Worm (Caenorhabditis elegans) whole organism, L4 larva: ENCODE measurements around the gene fndc-1.

Experiments
- D1046.2 ChIP-seq: fragments of 200-800 bp; sonication (Bioruptor generic); IDR thresholded peaks from 2 replicates; pipeline ENCODE4 v1.3.6; 2022; ENCODE audit warnings: missing genetic modification characterization, missing compliant biosample characterization
- F10B5.3 ChIP-seq: sonication (generic microtip); optimal IDR thresholded peaks from 2 replicates; lab custom pipeline; 2016; ENCODE audit warnings: mild to moderate bottlenecking, missing genetic modification characterization, missing compliant biosample characterization
- F26F4.8 ChIP-seq: fragments of 200-800 bp; sonication (Bioruptor generic); conservative IDR thresholded peaks from 2 replicates; pipeline ENCODE4 v1.3.6; 2022; ENCODE audit warnings: missing genetic modification characterization, missing compliant biosample characterization
- F44E2.7 ChIP-seq: fragments of 200-800 bp; sonication (Bioruptor generic); IDR thresholded peaks from 2 replicates; pipeline ENCODE4 v2.1.2; 2022; ENCODE audit warnings: missing genetic modification characterization, missing compliant biosample characterization
- T26A8.4 ChIP-seq: fragments of 200-800 bp; sonication (Bioruptor generic); IDR thresholded peaks from 2 replicates; pipeline ENCODE4 v1.3.6; 2022; ENCODE audit warnings: missing genetic modification characterization, missing compliant biosample characterization
- Y105C5A.15 ChIP-seq: fragments of 200-800 bp; sonication (Bioruptor generic); IDR thresholded peaks from 2 replicates; pipeline ENCODE4 v1.3.6; 2022; ENCODE audit warnings: missing genetic modification characterization, missing compliant biosample characterization
- aha-1 ChIP-seq: fragments of 150-350 bp; peaks from one replicate; lab custom pipeline; 2014; ENCODE audit warnings: missing biosample characterization, missing genetic modification characterization
- aly-2 ChIP-seq: sonication (generic microtip); optimal IDR thresholded peaks from 2 replicates; lab custom pipeline; 2018; ENCODE audit warnings: missing biosample characterization, missing genetic modification characterization
- ama-1 ChIP-seq: fragments of 150-350 bp; optimal IDR thresholded peaks from 2 replicates; lab custom pipeline; 2014; ENCODE audit warnings: inconsistent platforms, mixed read lengths
- attf-4 ChIP-seq: sonication (generic microtip); optimal IDR thresholded peaks from 3 replicates; lab custom pipeline; 2017; ENCODE audit warnings: missing biosample characterization, missing genetic modification characterization
- ceh-82 ChIP-seq: sonication (generic microtip); optimal IDR thresholded peaks from 2 replicates; lab custom pipeline; 2017; ENCODE audit warnings: missing biosample characterization, missing genetic modification characterization
- ces-1 ChIP-seq: fragments of 150-350 bp; sonication (generic microtip); optimal IDR thresholded peaks from 4 replicates; lab custom pipeline; 2014; ENCODE audit warnings: missing biosample characterization, missing genetic modification reagents, missing genetic modification characterization
- daf-12 ChIP-seq: fragments of 150-350 bp; optimal IDR thresholded peaks from 2 replicates; lab custom pipeline; 2014; ENCODE audit warnings: missing biosample characterization, missing genetic modification reagents, missing genetic modification characterization
- daf-19 ChIP-seq: fragments of 200-800 bp; sonication (Bioruptor generic); conservative IDR thresholded peaks from 2 replicates; pipeline ENCODE4 v1.3.6; 2022; ENCODE audit warnings: missing genetic modification characterization, missing compliant biosample characterization
- dmd-6 ChIP-seq: fragments of 200-800 bp; sonication (Bioruptor generic); IDR thresholded peaks from 2 replicates; pipeline ENCODE4 v1.3.6; 2022; ENCODE audit warnings: missing genetic modification reagents, missing genetic modification characterization, missing compliant biosample characterization
- dmd-8 ChIP-seq: fragments of 200-800 bp; sonication (Bioruptor generic); IDR thresholded peaks from 2 replicates; pipeline ENCODE4 v1.3.6; 2022; ENCODE audit warnings: missing genetic modification characterization, missing compliant biosample characterization
- dmd-9 ChIP-seq: fragments of 200-800 bp; sonication (Bioruptor generic); IDR thresholded peaks from 2 replicates; pipeline ENCODE4 v1.3.6; 2022; ENCODE audit warnings: missing genetic modification reagents, missing genetic modification characterization, missing compliant biosample characterization
- egl-27 ChIP-seq: sonication (generic microtip); optimal IDR thresholded peaks from 3 replicates; lab custom pipeline; 2017; ENCODE audit warnings: missing biosample characterization, missing genetic modification reagents, missing genetic modification characterization
- egl-43 ChIP-seq: fragments of 200-800 bp; sonication (Bioruptor generic); IDR thresholded peaks from 2 replicates; pipeline ENCODE4 v1.3.6; 2022; ENCODE audit warnings: missing genetic modification reagents, missing genetic modification characterization, missing compliant biosample characterization
- hlh-11 ChIP-seq: fragments of 200-800 bp; sonication (Bioruptor generic); optimal IDR thresholded peaks from 2 replicates; lab custom pipeline; 2018; ENCODE audit warnings: mild to moderate bottlenecking, missing genetic modification characterization, missing compliant biosample characterization
- hmg-1.1 ChIP-seq: fragments of 200-800 bp; sonication (Bioruptor generic); IDR thresholded peaks from 2 replicates; pipeline ENCODE4 v1.3.6; 2022; ENCODE audit warnings: missing genetic modification reagents, missing genetic modification characterization, missing compliant biosample characterization
- lim-7 ChIP-seq: fragments of 200-800 bp; sonication (Bioruptor generic); IDR thresholded peaks from 2 replicates; pipeline ENCODE4 v1.3.6; 2022; ENCODE audit warnings: missing genetic modification characterization, missing compliant biosample characterization
- lin-15B ChIP-seq: fragments of 150-350 bp; sonication (generic microtip); optimal IDR thresholded peaks from 3 replicates; lab custom pipeline; 2014; ENCODE audit warnings: missing biosample characterization, missing genetic modification characterization
- lin-29 ChIP-seq: fragments of 200-800 bp; sonication (Bioruptor generic); IDR thresholded peaks from 2 replicates; pipeline ENCODE4 v1.3.6; 2022; ENCODE audit warnings: missing genetic modification reagents, missing genetic modification characterization, missing compliant biosample characterization
- lin-38 ChIP-seq: fragments of 200-800 bp; sonication (Bioruptor generic); IDR thresholded peaks from 2 replicates; pipeline ENCODE4 v1.3.6; 2022; ENCODE audit warnings: missing genetic modification reagents, missing genetic modification characterization, missing compliant biosample characterization
- madf-5 ChIP-seq, 2 experiments: fragments of 200-800 bp; sonication (Bioruptor generic); IDR thresholded peaks; 2 replicates each; pipeline ENCODE4 v1.3.6; 2022; ENCODE audit warnings: missing compliant biosample characterization in 2 of 2, missing genetic modification characterization in 2 of 2
- mdl-1 ChIP-seq, 2 experiments: fragments of 150-350 bp in 1 of 2; sonication (generic microtip) in 1 of 2; optimal IDR thresholded peaks; 2 replicates each; lab custom pipeline; 2014 to 2017; ENCODE audit warnings: missing biosample characterization in 2 of 2, missing genetic modification characterization in 2 of 2
- mep-1 ChIP-seq: fragments of 150-350 bp; sonication (generic microtip); optimal IDR thresholded peaks from 3 replicates; lab custom pipeline; 2014; ENCODE audit warnings: missing biosample characterization, missing genetic modification characterization
- mxl-2 ChIP-seq: fragments of 200-800 bp; sonication (Bioruptor generic); conservative IDR thresholded peaks from 2 replicates; pipeline ENCODE4 v1.3.6; 2022; ENCODE audit warnings: missing genetic modification reagents, missing genetic modification characterization, missing compliant biosample characterization
- nhr-28 ChIP-seq: fragments of 150-350 bp; optimal IDR thresholded peaks from 2 replicates; lab custom pipeline; 2014; ENCODE audit warnings: missing biosample characterization, missing genetic modification characterization
- nhr-41 ChIP-seq: fragments of 200-800 bp; sonication (Bioruptor generic); IDR thresholded peaks from 2 replicates; pipeline ENCODE4 v1.3.6; 2022; ENCODE audit warnings: missing genetic modification reagents, missing genetic modification characterization, missing compliant biosample characterization
- nhr-42 ChIP-seq: fragments of 200-800 bp; sonication (Bioruptor generic); IDR thresholded peaks from 2 replicates; pipeline ENCODE4 v1.3.6; 2022; ENCODE audit warnings: missing genetic modification characterization, missing compliant biosample characterization
- nhr-48 ChIP-seq: sonication (generic microtip); optimal IDR thresholded peaks from 2 replicates; lab custom pipeline; 2016; ENCODE audit warnings: mild to moderate bottlenecking, missing genetic modification characterization, missing compliant biosample characterization
- pha-4 ChIP-seq, 2 experiments: fragments of 150-350 bp in 1 of 2; fragments of 200-800 bp in 1 of 2; sonication (Bioruptor generic) in 1 of 2; IDR thresholded peaks in 1 of 2; optimal IDR thresholded peaks in 1 of 2; 2 replicates each; pipeline versions ENCODE4 v1.3.6 to Lab custom; 2014 to 2022; ENCODE audit warnings: missing genetic modification characterization in 2 of 2, missing genetic modification reagents in 2 of 2, missing biosample characterization in 1 of 2, missing compliant biosample characterization in 1 of 2
- saeg-2 ChIP-seq: fragments of 200-800 bp; sonication (Bioruptor generic); IDR thresholded peaks from 2 replicates; pipeline ENCODE4 v1.3.6; 2022; ENCODE audit warnings: missing genetic modification reagents, missing genetic modification characterization, missing compliant biosample characterization
- set-16 ChIP-seq: fragments of 200-800 bp; sonication (Bioruptor generic); IDR thresholded peaks from 2 replicates; pipeline ENCODE4 v1.3.6; 2022; ENCODE audit warnings: missing genetic modification reagents, missing genetic modification characterization, missing compliant biosample characterization
- snpc-1.2 ChIP-seq: fragments of 200-800 bp; sonication (Bioruptor generic); IDR thresholded peaks from 2 replicates; pipeline ENCODE4 v1.3.6; 2022; ENCODE audit warnings: missing genetic modification reagents, missing genetic modification characterization, missing compliant biosample characterization
- snpc-4 ChIP-seq: fragments of 150-350 bp; optimal IDR thresholded peaks from 2 replicates; lab custom pipeline; 2014; ENCODE audit warnings: missing biosample characterization, missing genetic modification characterization
- spr-1 ChIP-seq: sonication (generic microtip); optimal IDR thresholded peaks from 2 replicates; lab custom pipeline; 2016; ENCODE audit warnings: mild to moderate bottlenecking, missing genetic modification characterization, missing compliant biosample characterization
- spr-3 ChIP-seq: fragments of 200-800 bp; sonication (Bioruptor generic); optimal IDR thresholded peaks from 2 replicates; lab custom pipeline; 2018; ENCODE audit warnings: mild to moderate bottlenecking, missing genetic modification characterization, missing compliant biosample characterization
- tra-1 ChIP-seq: fragments of 200-800 bp; sonication (Bioruptor generic); IDR thresholded peaks from 2 replicates; pipeline ENCODE4 v1.3.6; 2022; ENCODE audit warnings: missing genetic modification reagents, missing genetic modification characterization, missing compliant biosample characterization
- zfp-3 ChIP-seq: fragments of 200-800 bp; sonication (Bioruptor generic); conservative IDR thresholded peaks from 2 replicates; pipeline ENCODE4 v1.3.6; 2022; ENCODE audit warnings: missing genetic modification reagents, missing genetic modification characterization, missing compliant biosample characterization
- zip-2 ChIP-seq: fragments of 150-350 bp; optimal IDR thresholded peaks from 2 replicates; lab custom pipeline; 2014; ENCODE audit warnings: missing biosample characterization, missing genetic modification characterization

The fndc-1 gene

DNA sequence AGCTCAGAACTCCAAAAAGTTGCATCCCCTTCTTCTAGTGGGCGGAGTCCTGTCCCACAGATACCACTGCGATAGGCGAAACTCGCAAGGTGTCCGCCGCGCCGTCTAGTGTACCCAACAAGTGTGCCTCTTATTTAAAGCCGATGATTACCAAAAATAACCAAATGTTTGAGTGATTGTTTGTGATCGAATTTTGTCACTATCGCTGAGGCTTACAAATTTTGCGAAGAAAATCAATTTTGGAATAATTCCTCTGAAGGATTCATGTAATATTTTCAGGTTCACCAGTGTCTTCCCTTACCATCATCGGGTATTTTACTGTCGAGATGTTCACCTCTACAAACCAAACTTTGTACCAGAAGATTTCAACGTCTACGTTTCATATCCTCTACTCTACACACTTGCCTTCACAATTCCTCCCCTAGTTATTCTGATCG lies 13.1 kb downstream of the fndc-1 start (continued):
- no peak for TF ChIP-seq ces-1 (GFP tag; lab: Kevin White, UChicago)
- no peak for TF ChIP-seq D1046.2
- 0 out of 2 replicates have a peak, but pooled peaks have one; percentile 50 for TF ChIP-seq lim-7 (GFP tag; lab: Robert Waterston, UW)
- TF ChIP-seq snpc-1.2 (GFP tag; lab: Robert Waterston, UW): peak; percentile 85
- no peak for TF ChIP-seq F44E2.7
- peak; percentile 66 for TF ChIP-seq spr-1
- peak; percentile 80 for TF ChIP-seq hlh-11
- TF ChIP-seq attf-4 (tag; lab: Kevin White, UChicago): no peak
- TF ChIP-seq F10B5.3 (tag; lab: Kevin White, UChicago): peak; percentile 76
- peak; percentile 77 for TF ChIP-seq pha-4 (GFP tag; IDR thresholded peaks at IDR 0.05; lab: Robert Waterston, UW)
- no peak for TF ChIP-seq pha-4 (tag; optimal IDR thresholded peaks at IDR 0.05; lab: Kevin White, UChicago)
- peak; percentile 49; the same call in 1 of the 2 replicates for TF ChIP-seq saeg-2
- peak; percentile 72 for TF ChIP-seq dmd-6
- TF ChIP-seq nhr-41 (GFP tag; lab: Robert Waterston, UW): 0 out of 2 replicates have a peak, but pooled peaks have one; percentile 26
- peak; percentile 25 for TF ChIP-seq zip-2
- no peak for TF ChIP-seq Y105C5A.15 (GFP tag; lab: Robert Waterston, UW)
- TF ChIP-seq zfp-3 (GFP tag; lab: Robert Waterston, UW): no peak
- no peak for TF ChIP-seq lin-29 (GFP tag; lab: Robert Waterston, UW)
- no peak for TF ChIP-seq dmd-9 (GFP tag; lab: Robert Waterston, UW)
- TF ChIP-seq madf-5 (GFP tag; IDR thresholded peaks at IDR 0.05; lab: Robert Waterston, UW): no peak
- peak; percentile 59 for TF ChIP-seq spr-3 (GFP tag; lab: Kevin White, UChicago)
- no peak for TF ChIP-seq egl-27 (tag; lab: Kevin White, UChicago)
- no peak for TF ChIP-seq lin-15B (tag; lab: Kevin White, UChicago)
- peak; percentile 86 for TF ChIP-seq lin-38 (GFP tag; lab: Robert Waterston, UW)
- peak; percentile 93 for TF ChIP-seq snpc-4
- TF ChIP-seq daf-19 (GFP tag; lab: Robert Waterston, UW): peak; percentile 67; the same call in 1 of the 2 replicates
- no peak for TF ChIP-seq aly-2 (tag; lab: Kevin White, UChicago)
- no peak for TF ChIP-seq ceh-82 (tag; lab: Kevin White, UChicago)
- TF ChIP-seq aha-1 (tag; lab: Kevin White, UChicago): peak; percentile 62
- TF ChIP-seq nhr-42: peak; percentile 78; the same call in 1 of the 2 replicates
- no peak for TF ChIP-seq daf-12 (tag; lab: Kevin White, UChicago)
- TF ChIP-seq F26F4.8 (GFP tag; lab: Robert Waterston, UW): no peak
- TF ChIP-seq mdl-1 (tag; optimal IDR thresholded peaks at IDR 0.05; lab: Kevin White, UChicago): peak in 1 of 2 experiments; percentile 18
- peak; percentile 44 for TF ChIP-seq nhr-48 (tag; lab: Kevin White, UChicago)
- TF ChIP-seq mep-1: peak; percentile 80
- TF ChIP-seq tra-1: peak; percentile 61; the same call in 1 of the 2 replicates

DNA sequence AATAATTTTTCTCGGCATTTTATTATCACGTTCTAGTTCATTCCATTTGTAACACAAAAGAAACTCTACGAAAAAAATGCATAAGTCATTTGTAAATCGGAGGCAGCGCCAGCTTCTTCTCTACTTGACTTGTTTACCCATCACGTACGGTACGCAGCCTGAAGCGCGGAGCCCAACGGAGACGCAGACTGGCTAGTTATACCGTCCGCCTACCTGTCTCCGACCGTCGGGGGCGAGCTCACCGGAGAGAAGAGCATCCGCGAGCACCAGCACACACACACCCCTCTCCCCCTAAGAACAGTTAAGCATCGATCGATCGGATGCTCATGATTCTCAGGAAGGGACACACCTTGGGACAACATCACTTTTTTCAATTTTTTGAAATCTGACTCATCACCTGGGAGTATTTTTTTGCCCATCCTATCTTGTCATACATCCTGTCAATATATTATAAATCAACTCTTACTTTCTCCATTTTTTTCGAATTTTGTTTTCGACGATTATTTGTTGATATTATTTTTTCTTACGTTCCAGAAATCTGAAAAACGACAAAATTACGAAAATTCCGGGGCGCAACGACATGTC lies 15.3 kb downstream of the fndc-1 start, which contains the start of gene plpr-1:
TSS of gene plpr-1 (plus strand) at position 535 of the 585 bp plus-strand sequence.
- TF ChIP-seq dmd-8 (GFP tag; lab: Robert Waterston, UW): 0 out of 2 replicates have a peak, but pooled peaks have one; percentile 22
- peak; percentile 75 for TF ChIP-seq set-16
- no peak for TF ChIP-seq nhr-28
- no peak for TF ChIP-seq ama-1 (lab: Kevin White, UChicago)

DNA sequence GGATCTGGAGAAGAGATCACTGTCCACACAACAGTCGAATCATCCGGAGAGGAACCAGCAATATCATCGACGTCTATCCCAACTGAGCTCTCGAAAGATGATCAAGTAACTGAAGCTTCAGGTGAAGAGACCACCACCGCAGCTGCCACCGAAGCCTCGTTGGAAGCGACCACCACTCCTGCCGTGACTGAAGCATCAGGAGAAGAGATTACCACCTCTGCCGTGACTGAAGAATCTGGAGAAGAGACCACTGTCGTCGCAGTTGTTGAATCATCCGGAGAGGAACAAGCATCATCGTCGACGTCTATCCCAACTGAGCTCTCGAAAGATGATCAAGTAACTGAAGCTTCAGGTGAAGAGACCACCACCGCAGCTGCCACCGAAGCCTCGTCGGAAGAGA lies 25.5 kb downstream of the fndc-1 start:
- peak; percentile 80 for TF ChIP-seq set-16
- peak; percentile 52; the same call in 1 of the 2 replicates for TF ChIP-seq egl-43 (GFP tag; lab: Robert Waterston, UW)
- 0 out of 2 replicates have a peak, but pooled peaks have one; percentile 19 for TF ChIP-seq dmd-9 (GFP tag; lab: Robert Waterston, UW)
- TF ChIP-seq hmg-1.1 (GFP tag; lab: Robert Waterston, UW): peak; percentile 33; the same call in 1 of the 2 replicates
- TF ChIP-seq T26A8.4 (GFP tag; lab: Robert Waterston, UW): peak; percentile 39; the same call in 1 of the 2 replicates
- peak; percentile 38; the same call in 1 of the 2 replicates for TF ChIP-seq mxl-2 (GFP tag; lab: Robert Waterston, UW)
- TF ChIP-seq lim-7 (GFP tag; lab: Robert Waterston, UW): peak; percentile 38
